Fruit fly (Drosophila melanogaster) whole organism, embryonic: ENCODE data around the gene Fign.

Experiments used
- CG10431 ChIP-seq: fragments of 200-800 bp; sonication (Bioruptor generic); optimal IDR thresholded peaks from 3 replicates; lab custom pipeline; 2018; ENCODE audit warnings: missing biosample characterization, mild to moderate bottlenecking, missing genetic modification characterization
- CG11456 ChIP-seq: fragments of 200-800 bp; sonication (Bioruptor generic); IDR thresholded peaks from 3 replicates; pipeline ENCODE4 v1.3.6; 2022; ENCODE audit warnings: missing biosample characterization, missing genetic modification characterization
- CG11695 ChIP-seq: fragments of 200-800 bp; sonication (Bioruptor generic); IDR thresholded peaks from 3 replicates; pipeline ENCODE4 v1.3.6; 2022; ENCODE audit warnings: missing biosample characterization, missing genetic modification characterization
- CG14441 ChIP-seq: fragments of 200-800 bp; sonication (Bioruptor generic); IDR thresholded peaks from 2 replicates; pipeline ENCODE4 v1.3.6; 2022; ENCODE audit warnings: missing biosample characterization, missing genetic modification characterization
- CG1529 ChIP-seq: fragments of 200-800 bp; sonication (Bioruptor generic); optimal IDR thresholded peaks from 3 replicates; lab custom pipeline; 2018; ENCODE audit warnings: missing biosample characterization, missing genetic modification characterization
- CG1602 ChIP-seq: fragments of 200-800 bp; sonication (Bioruptor generic); optimal IDR thresholded peaks from 3 replicates; lab custom pipeline; 2016; ENCODE audit warnings: missing biosample characterization, missing genetic modification characterization
- CG1647 ChIP-seq: fragments of 200-800 bp; sonication (Bioruptor generic); optimal IDR thresholded peaks from 3 replicates; lab custom pipeline; 2016; ENCODE audit warnings: missing biosample characterization, missing genetic modification characterization
- CG17361 ChIP-seq: fragments of 200-800 bp; sonication (Bioruptor generic); IDR thresholded peaks from 3 replicates; pipeline ENCODE4 v1.3.6; 2022; ENCODE audit warnings: missing biosample characterization, missing genetic modification characterization
- CG17612 ChIP-seq: fragments of 200-800 bp; sonication (Bioruptor generic); IDR thresholded peaks from 2 replicates; pipeline ENCODE4 v1.3.6; 2022; ENCODE audit warnings: missing biosample characterization, missing genetic modification characterization
- CG18764 ChIP-seq: fragments of 200-800 bp; sonication (Bioruptor generic); optimal IDR thresholded peaks from 3 replicates; lab custom pipeline; 2016; ENCODE audit warnings: missing biosample characterization, missing genetic modification characterization
- CG30020 ChIP-seq: fragments of 200-800 bp; optimal IDR thresholded peaks from 2 replicates; lab custom pipeline; 2019; ENCODE audit warnings: missing biosample characterization, mild to moderate bottlenecking, missing genetic modification characterization, moderate library complexity
- CG3281 ChIP-seq: fragments of 200-800 bp; sonication (Bioruptor generic); optimal IDR thresholded peaks from 3 replicates; lab custom pipeline; 2017; ENCODE audit warnings: missing biosample characterization, mild to moderate bottlenecking, missing genetic modification characterization
- CG4328 ChIP-seq: fragments of 200-800 bp; sonication (Bioruptor generic); optimal IDR thresholded peaks from 3 replicates; lab custom pipeline; 2017; ENCODE audit warnings: missing biosample characterization, missing genetic modification reagents, missing genetic modification characterization
- CG4707 ChIP-seq: fragments of 200-800 bp; sonication (Bioruptor generic); optimal IDR thresholded peaks from 2 replicates; lab custom pipeline; 2018; ENCODE audit warnings: missing biosample characterization, mild to moderate bottlenecking, missing genetic modification characterization, moderate library complexity
- CG5953 ChIP-seq: fragments of 200-800 bp; sonication (Bioruptor generic); IDR thresholded peaks from 2 replicates; pipeline ENCODE4 v1.3.6; 2022; ENCODE audit warnings: missing biosample characterization, missing genetic modification characterization
- CG6654 ChIP-seq: fragments of 200-800 bp; sonication (Bioruptor generic); optimal IDR thresholded peaks from 2 replicates; lab custom pipeline; 2017; ENCODE audit warnings: missing biosample characterization, mild to moderate bottlenecking, missing genetic modification characterization
- CG7839 ChIP-seq: fragments of 200-800 bp; sonication (Bioruptor generic); optimal IDR thresholded peaks from 3 replicates; lab custom pipeline; 2018; ENCODE audit warnings: missing biosample characterization, mild to moderate bottlenecking, missing genetic modification characterization, moderate library complexity
- CG7963 ChIP-seq: fragments of 200-800 bp; sonication (Bioruptor generic); IDR thresholded peaks from 3 replicates; pipeline ENCODE4 v1.3.6; 2022; ENCODE audit warnings: missing biosample characterization, missing genetic modification characterization; ENCODE audit not compliant: partially characterized antibody
- CG8388 ChIP-seq: fragments of 200-800 bp; sonication (Bioruptor generic); optimal IDR thresholded peaks from 2 replicates; lab custom pipeline; 2019; ENCODE audit warnings: missing biosample characterization, mild to moderate bottlenecking, missing genetic modification characterization, moderate library complexity
- CG8765 ChIP-seq: fragments of 200-800 bp; sonication (Bioruptor generic); IDR thresholded peaks from 2 replicates; pipeline ENCODE4 v1.3.6; 2022; ENCODE audit warnings: missing biosample characterization, missing genetic modification characterization
- CG8944 ChIP-seq: fragments of 200-800 bp; sonication (Bioruptor generic); optimal IDR thresholded peaks from 3 replicates; lab custom pipeline; 2016; ENCODE audit warnings: missing biosample characterization, missing genetic modification characterization
- CHES-1-like ChIP-seq: fragments of 200-800 bp; sonication (Bioruptor generic); optimal IDR thresholded peaks from 2 replicates; lab custom pipeline; 2016; ENCODE audit warnings: missing biosample characterization, missing genetic modification characterization
- E2f1 ChIP-seq: fragments of 200-800 bp; sonication (Bioruptor generic); IDR thresholded peaks from 2 replicates; pipeline ENCODE4 v1.3.6; 2022; ENCODE audit warnings: missing biosample characterization, missing genetic modification characterization
- Eip74EF ChIP-seq, 2 experiments: fragments of 200-800 bp in 1 of 2; fragments of >200 bp in 1 of 2; sonication (Bioruptor generic) in 1 of 2; optimal IDR thresholded peaks; 2 replicates each; lab custom pipeline; 2017 to 2019; ENCODE audit warnings: missing biosample characterization in 2 of 2, missing genetic modification characterization in 2 of 2, mild to moderate bottlenecking in 1 of 2, moderate library complexity in 1 of 2
- Gsc ChIP-seq: fragments of 200-800 bp; sonication (Bioruptor generic); IDR thresholded peaks from 2 replicates; pipeline ENCODE4 v1.3.6; 2022; ENCODE audit warnings: missing biosample characterization, missing genetic modification characterization
- Lpt ChIP-seq: fragments of >200 bp; optimal IDR thresholded peaks from 2 replicates; lab custom pipeline; 2018; ENCODE audit warnings: missing biosample characterization, missing genetic modification characterization
- PHDP ChIP-seq: fragments of 200-800 bp; sonication (Bioruptor generic); optimal IDR thresholded peaks from 3 replicates; lab custom pipeline; 2018; ENCODE audit warnings: missing biosample characterization, mild to moderate bottlenecking, missing genetic modification characterization, moderate library complexity
- Ptx1 ChIP-seq: fragments of 200-800 bp; sonication (Bioruptor generic); IDR thresholded peaks from 2 replicates; pipeline ENCODE4 v1.3.6; 2022; ENCODE audit warnings: missing biosample characterization, missing genetic modification characterization
- ash1 ChIP-seq: fragments of 200-800 bp; sonication (Bioruptor generic); optimal IDR thresholded peaks from 2 replicates; lab custom pipeline; 2018; ENCODE audit warnings: missing biosample characterization, mild to moderate bottlenecking, missing genetic modification characterization
- bcd ChIP-seq: fragments of 200-800 bp; sonication (Bioruptor generic); optimal IDR thresholded peaks from 2 replicates; lab custom pipeline; 2017; ENCODE audit warnings: missing biosample characterization, mild to moderate bottlenecking, missing genetic modification characterization
- cas ChIP-seq: fragments of 200-800 bp; sonication (Bioruptor generic); IDR thresholded peaks from 2 replicates; pipeline ENCODE4 v1.3.6; 2022; ENCODE audit warnings: missing biosample characterization, missing genetic modification characterization
- crc ChIP-seq: fragments of 200-800 bp; sonication (Bioruptor generic); optimal IDR thresholded peaks from 2 replicates; lab custom pipeline; 2016; ENCODE audit warnings: missing biosample characterization, missing genetic modification characterization
- da ChIP-seq: fragments of 200-800 bp; sonication (Bioruptor generic); optimal IDR thresholded peaks from 2 replicates; lab custom pipeline; 2016; ENCODE audit warnings: missing biosample characterization, missing genetic modification characterization
- emc ChIP-seq: fragments of 200-800 bp; sonication (Bioruptor generic); optimal IDR thresholded peaks from 2 replicates; lab custom pipeline; 2016; ENCODE audit warnings: missing biosample characterization, missing genetic modification characterization
- fd3F ChIP-seq: fragments of 200-800 bp; sonication (Bioruptor generic); optimal IDR thresholded peaks from 2 replicates; lab custom pipeline; 2018; ENCODE audit warnings: missing biosample characterization, mild to moderate bottlenecking, missing genetic modification characterization, moderate library complexity
- ftz-f1 ChIP-seq: fragments of 200-800 bp; sonication (Bioruptor generic); optimal IDR thresholded peaks from 2 replicates; lab custom pipeline; 2016; ENCODE audit warnings: missing biosample characterization, missing genetic modification characterization
- hth ChIP-seq: fragments of >200 bp; optimal IDR thresholded peaks from 2 replicates; lab custom pipeline; 2017; ENCODE audit warnings: inconsistent platforms
- ind ChIP-seq: fragments of 200-800 bp; sonication (Bioruptor generic); optimal IDR thresholded peaks from 3 replicates; lab custom pipeline; 2016; ENCODE audit warnings: missing biosample characterization, missing genetic modification characterization
- insv ChIP-seq, 2 experiments: fragments of 200-800 bp; sonication (Bioruptor generic); optimal IDR thresholded peaks; 3 replicates each; lab custom pipeline; 2016 to 2018; ENCODE audit warnings: missing biosample characterization in 2 of 2, missing genetic modification characterization in 2 of 2
- jing ChIP-seq: fragments of 200-800 bp; sonication (Bioruptor generic); optimal IDR thresholded peaks from 2 replicates; lab custom pipeline; 2018; ENCODE audit warnings: missing biosample characterization, mild to moderate bottlenecking, missing genetic modification characterization
- kni ChIP-seq: fragments of 200-800 bp; sonication (Bioruptor generic); optimal IDR thresholded peaks from 3 replicates; lab custom pipeline; 2017; ENCODE audit warnings: mild to moderate bottlenecking, missing biosample characterization, missing genetic modification reagents, missing genetic modification characterization
- lola ChIP-seq, 3 experiments: fragments of >200 bp in 2 of 3; fragments of 200-800 bp in 1 of 3; sonication (Bioruptor generic) in 1 of 3; optimal IDR thresholded peaks; 2 replicates each; lab custom pipeline; 2017 to 2019; ENCODE audit warnings: missing biosample characterization in 3 of 3, missing genetic modification characterization in 3 of 3, mild to moderate bottlenecking in 1 of 3, moderate library complexity in 1 of 3
- rib ChIP-seq: fragments of 200-800 bp; sonication (Bioruptor generic); IDR thresholded peaks from 2 replicates; pipeline ENCODE4 v1.3.6; 2022; ENCODE audit warnings: missing biosample characterization, missing genetic modification characterization
- run ChIP-seq: fragments of 200-800 bp; sonication (Bioruptor generic); optimal IDR thresholded peaks from 3 replicates; lab custom pipeline; 2018; ENCODE audit warnings: missing biosample characterization, mild to moderate bottlenecking, missing genetic modification characterization
- slbo ChIP-seq: fragments of 200-800 bp; sonication (Bioruptor generic); IDR thresholded peaks from 2 replicates; pipeline ENCODE4 v1.3.6; 2022; ENCODE audit warnings: missing biosample characterization, missing genetic modification characterization
- slou ChIP-seq: fragments of 200-800 bp; sonication (Bioruptor generic); optimal IDR thresholded peaks from 3 replicates; lab custom pipeline; 2016; ENCODE audit warnings: missing biosample characterization, missing genetic modification characterization
- sr ChIP-seq: fragments of 200-800 bp; sonication (Bioruptor generic); IDR thresholded peaks from 3 replicates; pipeline ENCODE4 v1.3.6; 2022; ENCODE audit warnings: missing biosample characterization, missing genetic modification characterization
- tio ChIP-seq: fragments of 200-800 bp; sonication (Bioruptor generic); optimal IDR thresholded peaks from 2 replicates; lab custom pipeline; 2017; ENCODE audit warnings: missing biosample characterization, missing genetic modification characterization, inconsistent platforms
- unc-4 ChIP-seq: fragments of 200-800 bp; sonication (Bioruptor generic); IDR thresholded peaks from 2 replicates; pipeline ENCODE4 v1.3.6; 2022; ENCODE audit warnings: missing biosample characterization, missing genetic modification characterization; ENCODE audit not compliant: partially characterized antibody
- wek ChIP-seq: fragments of 200-800 bp; sonication (Bioruptor generic); optimal IDR thresholded peaks from 3 replicates; lab custom pipeline; 2018; ENCODE audit warnings: missing biosample characterization, mild to moderate bottlenecking, missing genetic modification characterization, moderate library complexity
- wor ChIP-seq: fragments of 200-800 bp; sonication (Bioruptor generic); IDR thresholded peaks from 2 replicates; pipeline ENCODE4 v1.3.6; 2022; ENCODE audit warnings: missing biosample characterization, missing genetic modification characterization
- zen ChIP-seq: fragments of 200-800 bp; sonication (Bioruptor generic); optimal IDR thresholded peaks from 3 replicates; lab custom pipeline; 2018; ENCODE audit warnings: missing biosample characterization, mild to moderate bottlenecking, missing genetic modification characterization, moderate library complexity

Fign gene

dm6 chr2L:3356193-3356645 lies 36.5 kb upstream of the Fign start (continued):
- TF ChIP-seq crc (GFP tag; lab: Kevin White, UChicago): no peak
- no peak for TF ChIP-seq bcd
- peak; percentile 63 for TF ChIP-seq slbo
- TF ChIP-seq hth (lab: Kevin White, UChicago): no peak
- no peak for TF ChIP-seq CG17361 (GFP tag; lab: Robert Waterston, UW)
- TF ChIP-seq lola (GFP tag; optimal IDR thresholded peaks at IDR 0.05; lab: Kevin White, UChicago): no peak
- TF ChIP-seq Eip74EF (GFP tag; optimal IDR thresholded peaks at IDR 0.05; lab: Kevin White, UChicago): no peak
- no peak for TF ChIP-seq CG11456 (GFP tag; lab: Robert Waterston, UW)
- no peak for TF ChIP-seq CG1602 (GFP tag; lab: Kevin White, UChicago)
- no peak; the same call in 1 of the 2 replicates for TF ChIP-seq Ptx1 (GFP tag; lab: Robert Waterston, UW)
- no peak for TF ChIP-seq unc-4 (GFP tag; lab: Robert Waterston, UW)
- no peak for TF ChIP-seq kni (GFP tag; lab: Kevin White, UChicago)
- TF ChIP-seq wek: no peak
- no peak for TF ChIP-seq CG8388
- 0 out of 2 replicates have a peak, but pooled peaks have one; percentile 46 for TF ChIP-seq CG14441 (GFP tag; lab: Robert Waterston, UW)
- peak; percentile 10 for TF ChIP-seq CG3281
- no peak for TF ChIP-seq sr (GFP tag; lab: Robert Waterston, UW)
- TF ChIP-seq CG30020 (tag; lab: Kevin White, UChicago): no peak
- TF ChIP-seq da (GFP tag; lab: Kevin White, UChicago): no peak
- TF ChIP-seq CG10431 (GFP tag; lab: Kevin White, UChicago): no peak
- no peak for TF ChIP-seq CG11695 (GFP tag; lab: Robert Waterston, UW)
- no peak for TF ChIP-seq CG6654 (GFP tag; lab: Kevin White, UChicago)
- no peak for TF ChIP-seq CG18764 (GFP tag; lab: Kevin White, UChicago)
- TF ChIP-seq CG5953 (GFP tag; lab: Robert Waterston, UW): no peak
- no peak for TF ChIP-seq jing (GFP tag; lab: Kevin White, UChicago)
- TF ChIP-seq CG8765: no peak
- no peak for TF ChIP-seq zen (tag; lab: Kevin White, UChicago)
- no peak for TF ChIP-seq slou (GFP tag; lab: Kevin White, UChicago)
- TF ChIP-seq wor: no peak
- no peak for TF ChIP-seq fd3F (GFP tag; lab: Kevin White, UChicago)
- 0 out of 2 replicates have a peak, but pooled peaks have one; percentile 19 for TF ChIP-seq CG17612 (GFP tag; lab: Robert Waterston, UW)
- TF ChIP-seq CHES-1-like (GFP tag; lab: Kevin White, UChicago): peak; percentile 33
- TF ChIP-seq PHDP (tag; lab: Kevin White, UChicago): no peak
- no peak for TF ChIP-seq ash1
- TF ChIP-seq CG4328 (GFP tag; lab: Kevin White, UChicago): no peak
- no peak for TF ChIP-seq cas
- no peak for TF ChIP-seq run (tag; lab: Kevin White, UChicago)
- peak; percentile 61; the same call in 1 of the 2 replicates for TF ChIP-seq rib (GFP tag; lab: Robert Waterston, UW)
- TF ChIP-seq insv (GFP tag; optimal IDR thresholded peaks at IDR 0.05; lab: Kevin White, UChicago): no peak
- TF ChIP-seq emc: no peak
- TF ChIP-seq ind (GFP tag; lab: Kevin White, UChicago): peak; percentile 15
- peak; percentile 2 for TF ChIP-seq CG1647 (GFP tag; lab: Kevin White, UChicago)
- TF ChIP-seq Gsc (GFP tag; lab: Robert Waterston, UW): no peak
- no peak for TF ChIP-seq E2f1 (GFP tag; lab: Robert Waterston, UW)
- no peak for TF ChIP-seq CG4707 (GFP tag; lab: Kevin White, UChicago)
- TF ChIP-seq Lpt (GFP tag; lab: Kevin White, UChicago): no peak
- no peak for TF ChIP-seq CG1529 (GFP tag; lab: Kevin White, UChicago)
- TF ChIP-seq ftz-f1 (GFP tag; lab: Kevin White, UChicago): peak; percentile 96
- peak; percentile 0 for TF ChIP-seq CG8944 (GFP tag; lab: Kevin White, UChicago)
- TF ChIP-seq tio: no peak
- no peak for TF ChIP-seq CG7839
- no peak for TF ChIP-seq CG7963 (GFP tag; lab: Robert Waterston, UW)
